Worm (Caenorhabditis elegans) whole organism, L4/young adult: Measurements from ENCODE around the gene sra-30.

Source experiments
- W03F9.2 ChIP-seq: fragments of 150-350 bp; optimal IDR thresholded peaks from 2 replicates; lab custom pipeline; 2014; ENCODE audit warnings: missing biosample characterization, missing genetic modification characterization
- dao-5 ChIP-seq: sonication (generic microtip); optimal IDR thresholded peaks from 2 replicates; lab custom pipeline; 2016; ENCODE audit warnings: missing genotype, missing genetic modification characterization, moderate library complexity, missing compliant biosample characterization
- him-1 ChIP-seq: sonication (generic microtip); optimal IDR thresholded peaks from 2 replicates; lab custom pipeline; 2016; ENCODE audit warnings: missing genotype, missing genetic modification reagents, missing genetic modification characterization, missing compliant biosample characterization

sra-30 gene

DNA sequence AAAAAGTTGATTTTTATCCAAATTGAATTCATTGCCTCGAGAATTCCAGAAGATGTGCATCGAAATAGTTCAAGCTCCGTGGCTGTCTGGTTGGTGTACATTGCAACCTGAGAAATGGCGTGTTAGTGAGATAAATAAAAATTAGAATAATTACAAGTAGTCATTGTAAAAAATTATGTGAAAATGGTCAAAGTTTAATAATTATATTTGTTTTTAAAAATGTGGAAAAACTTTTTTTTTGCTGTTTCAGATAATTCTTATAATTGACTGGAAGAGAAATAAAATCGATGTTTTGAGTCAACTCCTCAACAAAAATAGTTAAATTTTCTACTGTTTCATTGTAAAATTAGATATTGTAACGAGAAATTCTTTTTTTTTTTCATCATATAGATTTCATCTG, at the start of gene sra-30:
sra-30 (minus strand) TSS at position 101 of the 400 bp plus-strand sequence.
- TF ChIP-seq him-1 (tag; lab: Kevin White, UChicago) (no peak), W03F9.2 (tag; lab: Kevin White, UChicago) (no peak), dao-5 (tag; lab: Kevin White, UChicago) (no peak)

DNA sequence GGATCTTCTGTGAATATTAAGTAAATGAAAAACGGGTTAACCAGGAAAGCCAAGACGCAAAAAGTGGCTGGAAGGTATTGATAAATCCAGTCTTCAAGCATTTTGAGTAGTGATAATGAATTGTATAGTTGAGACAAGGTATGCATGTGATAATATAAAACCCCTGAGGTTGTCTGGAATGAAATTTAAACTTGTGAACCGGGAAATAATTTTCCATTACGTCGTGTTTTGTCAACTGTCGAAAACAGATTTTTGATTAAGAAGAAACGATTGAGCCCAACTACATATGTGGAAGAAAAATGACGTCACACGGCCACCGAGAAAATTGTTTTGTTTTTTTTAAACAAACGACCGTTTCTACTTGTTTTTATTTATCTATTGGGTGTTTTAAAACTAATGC, 49.3 kb upstream of the sra-30 start, which contains the start of gene srj-42:
srj-42 (minus strand) TSS at position 101 of the 400 bp plus-strand sequence.
- no peak for TF ChIP-seq dao-5 (tag; lab: Kevin White, UChicago)
- no peak for TF ChIP-seq him-1 (tag; lab: Kevin White, UChicago)
- TF ChIP-seq W03F9.2 (tag; lab: Kevin White, UChicago): no peak

DNA sequence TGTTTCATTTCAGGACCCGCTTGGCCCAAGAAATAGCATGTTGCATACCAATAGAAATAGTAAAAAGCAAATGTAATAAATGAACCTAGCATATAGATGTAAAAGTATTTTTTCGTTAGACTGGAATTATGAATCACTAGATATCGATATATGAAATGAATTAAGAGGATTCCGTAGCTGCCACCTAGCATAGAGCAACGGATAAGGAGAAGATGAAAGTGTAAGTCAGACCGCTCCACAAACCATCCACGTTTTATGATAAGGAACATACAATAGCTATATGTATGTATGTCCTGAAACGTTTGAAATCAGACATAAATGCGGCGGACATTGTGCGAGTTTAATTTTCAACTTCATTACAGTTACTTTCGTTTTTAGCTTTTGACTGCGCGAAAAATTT, 48.3 kb upstream of the sra-30 start:
- no peak for TF ChIP-seq W03F9.2 (tag; lab: Kevin White, UChicago)
- no peak for TF ChIP-seq dao-5 (tag; lab: Kevin White, UChicago)
- TF ChIP-seq him-1 (tag; lab: Kevin White, UChicago): no peak

DNA sequence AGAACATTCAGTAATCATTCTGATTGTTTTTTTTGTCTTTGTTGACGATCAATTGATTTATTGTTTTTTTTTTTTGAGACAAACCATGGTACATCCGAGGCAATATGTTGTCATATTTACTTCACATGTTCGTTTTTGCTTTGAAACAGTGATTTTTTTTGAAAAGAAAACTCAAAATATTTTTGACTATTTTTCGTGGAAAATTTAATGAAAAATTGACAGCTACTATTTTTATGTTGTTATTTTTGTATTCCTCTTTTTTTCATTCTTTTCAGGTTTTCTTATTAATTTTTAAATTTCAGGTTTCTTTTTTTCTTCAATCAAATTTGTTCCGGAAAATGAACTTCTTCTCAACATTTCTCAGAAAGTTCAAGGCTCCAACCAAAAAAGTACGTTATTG, 42.8 kb upstream of the sra-30 start, which contains the start of gene Y73F8A.36:
Y73F8A.36 (plus strand) TSS at position 301 of the 400 bp plus-strand sequence.
- no peak for TF ChIP-seq W03F9.2 (tag; lab: Kevin White, UChicago)
- TF ChIP-seq dao-5 (tag; lab: Kevin White, UChicago): no peak
- no peak for TF ChIP-seq him-1 (tag; lab: Kevin White, UChicago)

DNA sequence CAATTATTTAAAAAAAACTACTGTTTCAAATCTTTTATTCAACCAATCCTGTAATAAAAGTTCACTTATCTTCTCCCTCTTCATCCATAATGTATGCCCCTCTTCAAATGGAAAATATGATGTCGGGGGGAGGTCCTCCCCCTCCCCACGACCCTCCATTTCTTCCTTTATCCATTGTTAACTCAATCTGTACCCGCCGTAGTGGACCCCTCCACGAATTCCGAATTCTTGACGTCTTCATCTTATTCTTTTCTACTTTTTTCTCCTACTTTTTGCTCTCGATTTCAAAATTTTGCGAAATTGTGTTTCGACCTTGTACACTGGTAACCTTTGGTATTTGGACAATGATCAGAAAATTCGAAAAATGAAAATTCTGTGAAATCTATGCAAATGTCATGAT, 33.0 kb upstream of the sra-30 start, which contains the start of gene lgc-52:
lgc-52 (plus strand) TSS at position 268 of the 400 bp plus-strand sequence.
- TF ChIP-seq W03F9.2 (tag; lab: Kevin White, UChicago) (no peak), dao-5 (tag; lab: Kevin White, UChicago) (no peak), him-1 (tag; lab: Kevin White, UChicago) (no peak)

DNA sequence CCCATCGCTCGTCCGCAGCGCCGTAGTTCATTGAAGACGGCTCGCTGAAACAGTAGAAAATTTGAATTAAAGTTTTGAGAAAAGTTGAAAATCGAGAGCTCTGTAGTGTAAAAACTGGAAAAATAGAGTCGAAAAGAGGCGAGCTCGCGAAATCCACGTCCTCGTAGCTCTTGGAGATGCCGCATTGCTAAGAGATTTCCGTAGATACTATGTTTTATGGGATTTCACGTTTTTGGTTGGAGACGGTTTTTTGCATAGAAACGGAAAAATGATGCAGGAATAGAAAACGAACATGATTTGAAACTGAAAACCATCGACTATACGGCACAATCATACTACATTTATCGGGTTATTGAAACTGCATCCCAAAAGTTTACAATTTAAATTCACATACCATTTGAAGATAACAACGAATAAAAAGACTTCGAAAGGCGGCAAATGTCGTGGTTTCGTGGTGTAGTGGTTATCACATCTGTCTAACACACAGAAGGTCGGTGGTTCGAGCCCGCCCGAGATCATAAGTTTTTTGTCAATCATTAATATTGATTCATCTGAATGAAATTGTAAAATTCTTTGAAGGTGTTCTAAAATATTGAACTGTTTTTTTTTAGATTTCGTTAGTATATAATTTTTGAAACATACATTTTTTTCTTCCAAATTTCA, 32.3 kb upstream of the sra-30 start, which contains the start of gene pkd-2:
pkd-2 (minus strand) TSS at position 51 of the 663 bp plus-strand sequence.
- TF ChIP-seq dao-5 (tag; lab: Kevin White, UChicago) (no peak), him-1 (tag; lab: Kevin White, UChicago) (no peak), W03F9.2 (tag; lab: Kevin White, UChicago) (peak; percentile 43)

DNA sequence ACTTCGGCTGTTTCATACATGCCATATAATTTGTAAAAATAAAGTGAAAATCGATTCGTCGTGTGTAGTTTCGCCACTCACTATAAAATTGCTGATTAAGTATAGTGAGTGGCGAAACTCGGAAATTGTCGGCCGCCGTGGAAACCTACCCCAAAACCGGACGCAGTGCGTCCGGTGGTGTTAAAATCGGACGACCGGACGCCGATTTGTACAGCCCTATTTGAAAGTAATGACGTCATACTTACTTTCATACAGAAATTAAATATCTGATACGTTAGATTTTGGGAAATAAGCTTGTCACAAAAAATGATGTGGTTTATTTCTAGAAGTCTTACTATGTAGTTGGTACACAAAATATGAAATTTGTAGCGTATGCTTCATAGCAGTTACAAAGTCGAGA, 31.4 kb upstream of the sra-30 start:
- TF ChIP-seq him-1 (tag; lab: Kevin White, UChicago) (no peak), W03F9.2 (tag; lab: Kevin White, UChicago) (no peak), dao-5 (tag; lab: Kevin White, UChicago) (no peak)

DNA sequence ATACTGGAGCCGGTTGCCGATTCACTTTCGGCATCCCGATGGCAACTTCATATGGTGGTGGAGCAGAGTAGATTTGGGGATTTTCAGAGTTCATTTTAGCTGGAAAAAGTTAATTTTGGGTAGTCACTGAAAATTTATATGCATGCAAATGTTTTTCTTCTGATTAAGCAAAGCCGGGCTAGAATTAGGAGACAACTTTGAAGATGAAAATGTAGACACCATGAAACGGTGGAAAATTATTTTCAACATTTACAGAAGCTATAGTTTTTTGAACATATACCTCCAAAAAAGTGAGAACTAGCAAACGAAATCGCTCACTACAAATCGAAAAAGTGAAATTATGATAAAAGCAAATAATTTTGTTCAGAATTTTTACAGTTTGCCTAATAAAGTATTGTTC, 17.4 kb upstream of the sra-30 start, which contains the start of gene Y40H7A.11:
Y40H7A.11 (minus strand) TSS at position 101 of the 400 bp plus-strand sequence.
- no peak for TF ChIP-seq him-1 (tag; lab: Kevin White, UChicago)
- TF ChIP-seq W03F9.2 (tag; lab: Kevin White, UChicago): no peak
- no peak for TF ChIP-seq dao-5 (tag; lab: Kevin White, UChicago)

DNA sequence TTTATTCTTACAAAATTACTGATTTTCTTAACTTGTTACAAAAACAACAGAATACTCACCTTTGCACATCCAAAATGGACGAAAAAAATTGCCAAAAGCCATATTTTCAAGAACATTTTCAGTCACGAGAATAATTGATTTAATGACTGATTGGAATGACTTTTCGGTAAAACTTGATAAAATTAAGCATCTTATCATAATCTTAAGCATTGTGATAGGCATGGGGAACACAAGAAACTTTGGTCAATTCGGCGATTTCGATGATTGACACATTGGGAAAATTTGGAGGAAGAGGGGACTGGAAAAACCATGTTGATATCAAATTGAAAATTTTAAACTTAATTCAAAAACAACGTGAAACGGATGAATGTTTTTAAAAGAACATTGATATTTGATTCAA, 12.6 kb upstream of the sra-30 start, which contains the start of gene Y40H7A.10:
Y40H7A.10 (minus strand) TSS at position 128 of the 400 bp plus-strand sequence.
- TF ChIP-seq dao-5 (tag; lab: Kevin White, UChicago): no peak
- TF ChIP-seq him-1 (tag; lab: Kevin White, UChicago): no peak
- TF ChIP-seq W03F9.2 (tag; lab: Kevin White, UChicago): no peak

DNA sequence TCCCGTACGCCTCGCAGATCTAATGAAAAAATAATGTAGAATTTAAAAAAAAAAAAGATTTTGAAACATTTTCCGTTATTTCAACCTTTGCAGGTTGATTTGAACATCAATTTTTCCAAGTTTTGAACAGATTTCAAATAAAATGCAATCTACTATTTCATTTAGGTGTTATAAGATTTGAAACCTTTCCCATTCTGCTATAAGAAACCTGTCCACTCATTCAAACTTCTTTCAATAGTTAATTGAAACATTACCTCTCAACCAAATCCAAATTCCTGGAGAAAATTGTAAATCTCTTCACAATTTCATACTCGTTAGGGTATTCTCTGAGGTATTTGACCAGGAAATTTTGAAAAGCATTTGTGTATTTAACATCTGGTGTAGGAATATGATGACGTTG, 11.9 kb upstream of the sra-30 start:
- TF ChIP-seq him-1 (tag; lab: Kevin White, UChicago) (no peak), dao-5 (tag; lab: Kevin White, UChicago) (no peak), W03F9.2 (tag; lab: Kevin White, UChicago) (no peak)

DNA sequence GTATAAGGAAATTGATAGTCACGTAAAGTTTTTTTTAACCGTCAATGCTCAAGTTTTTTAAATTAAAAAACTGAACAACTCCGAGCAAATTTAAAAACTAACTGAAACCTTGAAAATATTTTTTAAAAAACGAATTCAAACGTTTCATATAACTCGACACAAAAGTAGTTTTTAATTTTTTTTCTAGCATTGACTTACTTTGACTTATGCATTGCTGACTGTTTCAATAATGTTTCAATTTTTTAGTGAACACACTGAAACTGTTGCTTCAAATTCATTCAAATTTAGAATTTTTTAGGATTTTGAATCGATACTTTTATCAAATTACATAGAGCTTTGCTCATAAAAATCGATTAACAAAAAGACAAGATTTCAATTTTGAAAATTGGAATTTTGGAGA, 7.7 kb upstream of the sra-30 start:
- TF ChIP-seq W03F9.2 (tag; lab: Kevin White, UChicago): no peak
- no peak for TF ChIP-seq dao-5 (tag; lab: Kevin White, UChicago)
- no peak for TF ChIP-seq him-1 (tag; lab: Kevin White, UChicago)

DNA sequence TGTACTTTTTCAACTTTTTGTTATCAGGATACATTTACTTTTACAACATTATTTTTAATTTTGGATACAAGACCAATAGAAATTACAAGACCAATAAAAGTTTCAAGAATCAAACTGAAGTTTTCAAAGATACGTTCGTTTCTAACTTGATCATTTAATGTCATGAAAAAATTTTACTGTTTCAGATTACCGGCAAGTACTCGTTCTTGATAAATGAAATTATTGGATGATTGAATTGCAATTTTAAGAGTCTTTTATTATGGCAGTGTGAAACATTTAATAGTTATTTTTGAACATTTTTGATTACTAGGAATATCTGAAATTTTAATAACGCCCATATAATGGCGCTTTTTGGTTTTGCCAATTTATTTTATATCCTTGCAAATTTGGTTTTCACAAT, 3.8 kb upstream of the sra-30 start:
- no peak for TF ChIP-seq dao-5 (tag; lab: Kevin White, UChicago)
- TF ChIP-seq him-1 (tag; lab: Kevin White, UChicago): no peak
- TF ChIP-seq W03F9.2 (tag; lab: Kevin White, UChicago): no peak

DNA sequence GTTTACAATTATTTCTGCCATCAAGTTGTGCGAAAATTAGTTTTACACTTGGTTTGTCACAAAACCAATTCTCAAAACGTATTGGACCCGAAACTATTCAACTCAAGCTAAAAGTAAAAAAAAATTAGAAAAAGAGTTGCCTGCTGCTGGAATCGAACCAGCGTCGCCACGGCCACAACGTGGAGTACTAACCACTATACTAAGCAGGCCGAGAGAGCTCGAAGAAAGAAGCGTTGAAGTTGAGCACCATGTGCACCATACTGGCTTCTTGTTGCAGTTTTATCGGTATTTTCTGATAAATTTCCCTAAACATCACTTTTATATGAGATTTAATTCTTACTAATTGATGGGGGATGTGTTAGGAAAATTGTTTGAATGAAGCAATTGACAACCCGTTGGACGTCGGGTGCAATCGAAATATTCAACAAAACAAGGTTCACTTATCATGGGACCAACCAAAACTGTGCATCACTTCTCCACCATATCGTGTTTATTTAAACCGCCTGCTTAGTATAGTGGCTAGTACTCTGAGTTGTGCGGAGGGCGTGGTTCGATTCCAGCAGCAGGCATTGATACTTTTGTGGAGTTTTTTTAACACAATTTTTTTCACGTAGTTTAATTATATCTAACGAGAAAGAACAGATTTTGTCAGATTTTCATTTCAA, 15.2 kb downstream of the sra-30 start:
- TF ChIP-seq him-1 (tag; lab: Kevin White, UChicago) (no peak), dao-5 (tag; lab: Kevin White, UChicago) (no peak), W03F9.2 (tag; lab: Kevin White, UChicago) (no peak)
